Worm (Caenorhabditis elegans) whole organism, late embryonic: ENCODE data around the gene mtss-1.
A peak's percentile ranks its signal among the peaks of the same experiment; 100 is the strongest.

ENCODE experiments used
- C08G9.2 ChIP-seq: sonication (generic microtip); optimal IDR thresholded peaks from 2 replicates; lab custom pipeline; 2016; ENCODE audit warnings: mild to moderate bottlenecking, missing genetic modification characterization, moderate library complexity, missing compliant biosample characterization
- C38D4.7 ChIP-seq: fragments of 200-800 bp; sonication (Bioruptor generic); optimal IDR thresholded peaks from 2 replicates; lab custom pipeline; 2018; ENCODE audit warnings: mild to moderate bottlenecking, missing genetic modification characterization, moderate library complexity, missing compliant biosample characterization
- F13H6.1 ChIP-seq: sonication (generic microtip); optimal IDR thresholded peaks from 2 replicates; lab custom pipeline; 2016; ENCODE audit warnings: missing genetic modification characterization, missing compliant biosample characterization
- K02D7.2 ChIP-seq: sonication (generic microtip); optimal IDR thresholded peaks from 2 replicates; lab custom pipeline; 2017; ENCODE audit warnings: mild to moderate bottlenecking, missing genetic modification characterization, missing compliant biosample characterization
- K09A11.1 ChIP-seq: sonication (generic microtip); optimal IDR thresholded peaks from 2 replicates; lab custom pipeline; 2017; ENCODE audit warnings: antibody characterized with exemption, mild to moderate bottlenecking, missing genetic modification characterization, missing compliant biosample characterization; ENCODE audit not compliant: insufficient read depth
- ceh-18 ChIP-seq: sonication (generic microtip); optimal IDR thresholded peaks from 2 replicates; lab custom pipeline; 2016; ENCODE audit warnings: missing genetic modification characterization, missing compliant biosample characterization
- ceh-19 ChIP-seq: fragments of 200-800 bp; sonication (Bioruptor generic); optimal IDR thresholded peaks from 2 replicates; lab custom pipeline; 2018; ENCODE audit warnings: mild to moderate bottlenecking, missing genetic modification characterization, missing compliant biosample characterization
- ceh-2 ChIP-seq: sonication (generic microtip); optimal IDR thresholded peaks from 2 replicates; lab custom pipeline; 2016; ENCODE audit warnings: missing genotype, missing genetic modification characterization, missing compliant biosample characterization
- ceh-22 ChIP-seq: sonication (generic microtip); optimal IDR thresholded peaks from 2 replicates; lab custom pipeline; 2017; ENCODE audit warnings: missing biosample characterization, missing genetic modification characterization
- ceh-24 ChIP-seq: sonication (generic microtip); optimal IDR thresholded peaks from 2 replicates; lab custom pipeline; 2016; ENCODE audit warnings: mild to moderate bottlenecking, missing genetic modification characterization, missing compliant biosample characterization
- ceh-30 ChIP-seq: fragments of 150-350 bp; optimal IDR thresholded peaks from 2 replicates; lab custom pipeline; 2014; ENCODE audit warnings: missing biosample characterization, missing genetic modification characterization
- ceh-34 ChIP-seq: sonication (generic microtip); optimal IDR thresholded peaks from 2 replicates; lab custom pipeline; 2016; ENCODE audit warnings: mild to moderate bottlenecking, missing genetic modification characterization, missing compliant biosample characterization
- ceh-45 ChIP-seq: fragments of 200-800 bp; sonication (Bioruptor generic); IDR thresholded peaks from 2 replicates; pipeline ENCODE4 v1.3.6; 2022; ENCODE audit warnings: missing genetic modification reagents, missing genetic modification characterization, missing compliant biosample characterization
- ceh-48 ChIP-seq: sonication (generic microtip); optimal IDR thresholded peaks from 2 replicates; lab custom pipeline; 2016; ENCODE audit warnings: missing genetic modification characterization, inconsistent platforms, missing compliant biosample characterization
- ceh-6 ChIP-seq: fragments of 200-800 bp; sonication (Bioruptor generic); optimal IDR thresholded peaks from 2 replicates; lab custom pipeline; 2018; ENCODE audit warnings: mild to moderate bottlenecking, missing genetic modification characterization, missing compliant biosample characterization
- ceh-9 ChIP-seq: sonication (generic microtip); optimal IDR thresholded peaks from 2 replicates; lab custom pipeline; 2016; ENCODE audit warnings: mild to moderate bottlenecking, missing genetic modification characterization, inconsistent platforms, missing compliant biosample characterization
- che-1 ChIP-seq: sonication (generic microtip); optimal IDR thresholded peaks from 2 replicates; lab custom pipeline; 2016; ENCODE audit warnings: mild to moderate bottlenecking, missing genetic modification characterization, missing compliant biosample characterization
- dve-1 ChIP-seq: sonication (generic microtip); optimal IDR thresholded peaks from 2 replicates; lab custom pipeline; 2017; ENCODE audit warnings: antibody characterized with exemption, mild to moderate bottlenecking, missing genetic modification characterization, missing compliant biosample characterization
- ets-4 ChIP-seq: sonication (generic microtip); optimal IDR thresholded peaks from 2 replicates; lab custom pipeline; 2016; ENCODE audit warnings: missing genetic modification characterization, missing compliant biosample characterization
- eyg-1 ChIP-seq: sonication (generic microtip); optimal IDR thresholded peaks from 2 replicates; lab custom pipeline; 2016; ENCODE audit warnings: missing genotype, missing genetic modification characterization, missing compliant biosample characterization
- fax-1 ChIP-seq: sonication (generic microtip); optimal IDR thresholded peaks from 2 replicates; lab custom pipeline; 2016; ENCODE audit warnings: missing genotype, missing genetic modification characterization, missing compliant biosample characterization
- fkh-10 ChIP-seq: fragments of 150-350 bp; optimal IDR thresholded peaks from 2 replicates; lab custom pipeline; 2014; ENCODE audit warnings: missing biosample characterization, missing genetic modification reagents, missing genetic modification characterization
- fkh-6 ChIP-seq: sonication (generic microtip); optimal IDR thresholded peaks from 2 replicates; lab custom pipeline; 2016; ENCODE audit warnings: missing genetic modification characterization, missing compliant biosample characterization
- hlh-13 ChIP-seq: fragments of 200-800 bp; sonication (Bioruptor generic); optimal IDR thresholded peaks from 2 replicates; lab custom pipeline; 2018; ENCODE audit warnings: mild to moderate bottlenecking, missing genetic modification characterization, missing compliant biosample characterization
- hlh-15 ChIP-seq: sonication (generic microtip); optimal IDR thresholded peaks from 2 replicates; lab custom pipeline; 2016; ENCODE audit warnings: missing genetic modification characterization, missing compliant biosample characterization
- hlh-30 ChIP-seq: sonication (generic microtip); optimal IDR thresholded peaks from 2 replicates; lab custom pipeline; 2017; ENCODE audit warnings: antibody characterized with exemption, missing genetic modification characterization, missing compliant biosample characterization; ENCODE audit not compliant: insufficient read depth
- hlh-8 ChIP-seq: sonication (generic microtip); optimal IDR thresholded peaks from 2 replicates; lab custom pipeline; 2016; ENCODE audit warnings: missing genotype, missing genetic modification characterization, missing compliant biosample characterization
- lim-6 ChIP-seq: sonication (generic microtip); optimal IDR thresholded peaks from 2 replicates; lab custom pipeline; 2016; ENCODE audit warnings: missing genetic modification characterization, missing compliant biosample characterization
- lin-11 ChIP-seq: fragments of 200-800 bp; sonication (Bioruptor generic); optimal IDR thresholded peaks from 2 replicates; lab custom pipeline; 2018; ENCODE audit warnings: mild to moderate bottlenecking, missing genetic modification characterization, missing compliant biosample characterization
- madf-2 ChIP-seq: sonication (generic microtip); optimal IDR thresholded peaks from 2 replicates; lab custom pipeline; 2017; ENCODE audit warnings: missing genetic modification characterization, missing compliant biosample characterization
- nfya-1 ChIP-seq: sonication (generic microtip); optimal IDR thresholded peaks from 2 replicates; lab custom pipeline; 2017; ENCODE audit warnings: missing genetic modification characterization, mild to moderate bottlenecking, missing compliant biosample characterization, antibody characterized with exemption, moderate library complexity
- nhr-11 ChIP-seq: fragments of 150-350 bp; optimal IDR thresholded peaks from 2 replicates; lab custom pipeline; 2014; ENCODE audit warnings: missing biosample characterization, missing genetic modification characterization
- odd-2 ChIP-seq: sonication (generic microtip); optimal IDR thresholded peaks from 2 replicates; lab custom pipeline; 2017; ENCODE audit warnings: antibody characterized with exemption, mild to moderate bottlenecking, missing genetic modification characterization, missing compliant biosample characterization
- pag-3 ChIP-seq: sonication (generic microtip); optimal IDR thresholded peaks from 2 replicates; lab custom pipeline; 2016; ENCODE audit warnings: missing compliant biosample characterization, missing genetic modification characterization, borderline replicate concordance
- pat-9 ChIP-seq: fragments of 200-800 bp; sonication (Bioruptor generic); optimal IDR thresholded peaks from 2 replicates; lab custom pipeline; 2018; ENCODE audit warnings: mild to moderate bottlenecking, missing genetic modification characterization, moderate library complexity, missing compliant biosample characterization
- pax-1 ChIP-seq: fragments of 150-350 bp; optimal IDR thresholded peaks from 2 replicates; lab custom pipeline; 2014; ENCODE audit warnings: missing biosample characterization, missing genetic modification characterization
- pha-4 ChIP-seq: fragments of 150-350 bp; optimal IDR thresholded peaks from 2 replicates; lab custom pipeline; 2018; ENCODE audit warnings: missing biosample characterization, missing genetic modification reagents, missing genetic modification characterization
- pqm-1 ChIP-seq: sonication (generic microtip); optimal IDR thresholded peaks from 2 replicates; lab custom pipeline; 2016; ENCODE audit warnings: missing genetic modification characterization, missing compliant biosample characterization
- ref-2 ChIP-seq: sonication (generic microtip); optimal IDR thresholded peaks from 2 replicates; lab custom pipeline; 2016; ENCODE audit warnings: missing genetic modification characterization, missing compliant biosample characterization
- rnt-1 ChIP-seq: sonication (generic microtip); optimal IDR thresholded peaks from 2 replicates; lab custom pipeline; 2016; ENCODE audit warnings: missing genetic modification characterization, missing compliant biosample characterization
- sdc-2 ChIP-seq: sonication (generic microtip); optimal IDR thresholded peaks from 2 replicates; lab custom pipeline; 2016; ENCODE audit warnings: missing genotype, missing genetic modification characterization, missing compliant biosample characterization
- sox-2 ChIP-seq: fragments of 200-800 bp; sonication (Bioruptor generic); IDR thresholded peaks from 2 replicates; pipeline ENCODE4 v1.3.6; 2022; ENCODE audit warnings: missing genetic modification reagents, missing genetic modification characterization, missing compliant biosample characterization
- sox-4 ChIP-seq: sonication (generic microtip); optimal IDR thresholded peaks from 2 replicates; lab custom pipeline; 2017; ENCODE audit warnings: mild to moderate bottlenecking, missing genetic modification characterization, inconsistent platforms, missing compliant biosample characterization
- syd-9 ChIP-seq: sonication (generic microtip); optimal IDR thresholded peaks from 2 replicates; lab custom pipeline; 2016; ENCODE audit warnings: mild to moderate bottlenecking, missing genetic modification characterization, moderate library complexity, missing compliant biosample characterization
- tbx-2 ChIP-seq: sonication (generic microtip); optimal IDR thresholded peaks from 2 replicates; lab custom pipeline; 2016; ENCODE audit warnings: missing genetic modification characterization, missing compliant biosample characterization
- ttx-3 ChIP-seq: sonication (generic microtip); optimal IDR thresholded peaks from 2 replicates; lab custom pipeline; 2016; ENCODE audit warnings: missing genetic modification reagents, missing genetic modification characterization, missing compliant biosample characterization
- unc-3 ChIP-seq, 2 experiments: fragments of 200-800 bp in 1 of 2; sonication (Bioruptor generic) in 1 of 2; sonication (generic microtip) in 1 of 2; conservative IDR thresholded peaks in 1 of 2; optimal IDR thresholded peaks in 1 of 2; 2 replicates each; pipeline versions ENCODE4 v1.3.6 to Lab custom; 2016 to 2022; ENCODE audit warnings: missing compliant biosample characterization in 2 of 2, missing genetic modification characterization in 2 of 2, missing genetic modification reagents in 1 of 2
- unc-42 ChIP-seq: sonication (generic microtip); optimal IDR thresholded peaks from 2 replicates; lab custom pipeline; 2016; ENCODE audit warnings: missing genotype, missing genetic modification characterization, missing compliant biosample characterization
- unc-55 ChIP-seq: sonication (generic microtip); optimal IDR thresholded peaks from 2 replicates; lab custom pipeline; 2017; ENCODE audit warnings: missing biosample characterization, missing genetic modification reagents, missing genetic modification characterization
- unc-86 ChIP-seq: sonication (generic microtip); optimal IDR thresholded peaks from 2 replicates; lab custom pipeline; 2016; ENCODE audit warnings: missing genetic modification characterization, missing compliant biosample characterization
- zip-5 ChIP-seq: sonication (generic microtip); optimal IDR thresholded peaks from 2 replicates; lab custom pipeline; 2016; ENCODE audit warnings: missing genetic modification characterization, missing compliant biosample characterization
- ztf-16 ChIP-seq: sonication (generic microtip); optimal IDR thresholded peaks from 2 replicates; lab custom pipeline; 2017; ENCODE audit warnings: missing genetic modification characterization, missing compliant biosample characterization

Gene mtss-1

DNA sequence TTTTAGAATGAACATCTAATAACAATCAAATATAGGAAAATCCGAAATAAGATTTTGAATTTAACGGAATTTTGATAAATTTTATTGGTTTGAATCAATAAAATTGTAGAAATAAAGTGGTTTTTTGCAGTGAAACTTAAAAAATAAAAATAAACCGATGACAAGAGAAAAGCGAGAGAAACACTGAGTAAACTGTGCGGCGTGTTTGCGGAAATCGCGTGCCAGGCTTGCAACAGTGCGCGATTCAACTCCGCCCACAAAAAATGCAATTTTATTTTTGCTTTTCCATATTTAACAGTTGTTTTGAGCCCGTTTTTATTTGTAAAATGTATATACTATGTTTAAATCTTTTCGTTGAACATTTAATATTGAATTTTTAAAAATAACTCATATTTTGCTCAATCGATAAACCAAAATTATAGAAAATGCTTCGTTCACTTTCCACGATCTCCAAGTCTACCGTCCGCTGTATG, at the start of gene mtss-1:
mtss-1 (plus strand) TSS at position 423 of the 473 bp plus-strand sequence.
- TF ChIP-seq ttx-3 (peak; percentile 89), odd-2 (tag; lab: Kevin White, UChicago) (peak; percentile 77), pat-9 (tag; lab: Kevin White, UChicago) (peak; percentile 59), pha-4 (tag; lab: Kevin White, UChicago) (no peak), K02D7.2 (tag; lab: Kevin White, UChicago) (peak; percentile 74), eyg-1 (tag; lab: Kevin White, UChicago) (peak; percentile 64), unc-55 (GFP tag; lab: Kevin White, UChicago) (no peak), sox-2 (GFP tag; lab: Robert Waterston, UW) (peak; percentile 17; the same call in 1 of the 2 replicates), C08G9.2 (tag; lab: Kevin White, UChicago) (peak; percentile 64), ceh-19 (GFP tag; lab: Kevin White, UChicago) (peak; percentile 77), fkh-6 (tag; lab: Kevin White, UChicago) (peak; percentile 70), K09A11.1 (peak; percentile 77), syd-9 (tag; lab: Kevin White, UChicago) (peak; percentile 70), fax-1 (tag; lab: Kevin White, UChicago) (peak; percentile 85), hlh-30 (no peak), lim-6 (tag; lab: Kevin White, UChicago) (peak; percentile 2), ets-4 (tag; lab: Kevin White, UChicago) (peak; percentile 1), ztf-16 (tag; lab: Kevin White, UChicago) (peak; percentile 79), rnt-1 (peak; percentile 63), ceh-30 (tag; lab: Kevin White, UChicago) (no peak), sox-4 (tag; lab: Kevin White, UChicago) (peak; percentile 81), tbx-2 (tag; lab: Kevin White, UChicago) (peak; percentile 72), pax-1 (tag; lab: Kevin White, UChicago) (no peak), ceh-6 (GFP tag; lab: Kevin White, UChicago) (peak; percentile 67), unc-42 (tag; lab: Kevin White, UChicago) (peak; percentile 13), unc-3 (GFP tag; conservative IDR thresholded peaks at IDR 0.05; lab: Robert Waterston, UW) (peak; percentile 40; the same call in 1 of the 2 replicates), unc-3 (tag; optimal IDR thresholded peaks at IDR 0.05; lab: Kevin White, UChicago) (peak; percentile 56), madf-2 (tag; lab: Kevin White, UChicago) (peak; percentile 64), dve-1 (tag; lab: Kevin White, UChicago) (no peak), nfya-1 (tag; lab: Kevin White, UChicago) (peak; percentile 78), ceh-34 (tag; lab: Kevin White, UChicago) (peak; percentile 81), hlh-13 (GFP tag; lab: Kevin White, UChicago) (peak; percentile 42), ceh-18 (peak; percentile 24), che-1 (peak; percentile 78), zip-5 (peak; percentile 66), ceh-24 (tag; lab: Kevin White, UChicago) (peak; percentile 56), ceh-45 (GFP tag; lab: Robert Waterston, UW) (no peak), hlh-15 (tag; lab: Kevin White, UChicago) (peak; percentile 59), ceh-22 (tag; lab: Kevin White, UChicago) (no peak), ref-2 (tag; lab: Kevin White, UChicago) (peak; percentile 64), pqm-1 (tag; lab: Kevin White, UChicago) (no peak), lin-11 (tag; lab: Kevin White, UChicago) (peak; percentile 62), nhr-11 (tag; lab: Kevin White, UChicago) (no peak), fkh-10 (GFP tag; lab: Kevin White, UChicago) (peak; percentile 2), F13H6.1 (peak; percentile 57), pag-3 (no peak), unc-86 (tag; lab: Kevin White, UChicago) (peak; percentile 76), C38D4.7 (peak; percentile 71), sdc-2 (tag; lab: Kevin White, UChicago) (no peak), ceh-48 (tag; lab: Kevin White, UChicago) (peak; percentile 36), ceh-2 (peak; percentile 75), ceh-9 (tag; lab: Kevin White, UChicago) (no peak), hlh-8 (peak; percentile 59)
